Worm (Caenorhabditis elegans): ENCODE measurements around the gene set-5.

Gene set-5

DNA sequence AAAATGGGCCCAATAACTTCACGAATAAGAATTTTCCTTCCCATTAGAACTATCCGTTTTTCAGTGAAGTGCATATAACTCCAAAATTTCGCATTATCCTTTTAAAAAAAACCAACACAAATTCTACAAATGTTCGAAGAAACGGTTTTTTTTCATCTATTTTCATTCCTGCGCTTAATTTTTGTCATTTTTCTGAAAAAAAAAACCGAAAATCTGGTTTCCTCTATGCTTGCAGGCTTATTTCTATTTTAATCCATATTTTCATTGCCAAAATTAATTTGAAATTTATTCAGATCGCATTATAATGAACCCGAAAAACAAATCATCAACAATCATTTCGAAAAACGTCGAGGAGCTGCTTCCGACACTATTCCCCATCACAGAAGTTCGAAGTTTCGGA lies at the start of gene set-5:
TSS of gene set-5 (plus strand) at position 301 of the 400 bp plus-strand sequence.
- TF ChIP-seq ceh-45 (GFP tag; IDR thresholded peaks at IDR 0.05) (no peak), T23F11.4 (GFP tag; optimal IDR thresholded peaks at IDR 0.05) (no peak), hlh-15 (tag; optimal IDR thresholded peaks at IDR 0.05) (no peak), ceh-18 (tag; optimal IDR thresholded peaks at IDR 0.05) (no peak), fkh-6 (tag; optimal IDR thresholded peaks at IDR 0.05) (no peak), madf-2 (tag; optimal IDR thresholded peaks at IDR 0.05) (no peak), rnt-1 (tag; optimal IDR thresholded peaks at IDR 0.05) (no peak), elt-4 (tag; optimal IDR thresholded peaks at IDR 0.05) (no peak)

DNA sequence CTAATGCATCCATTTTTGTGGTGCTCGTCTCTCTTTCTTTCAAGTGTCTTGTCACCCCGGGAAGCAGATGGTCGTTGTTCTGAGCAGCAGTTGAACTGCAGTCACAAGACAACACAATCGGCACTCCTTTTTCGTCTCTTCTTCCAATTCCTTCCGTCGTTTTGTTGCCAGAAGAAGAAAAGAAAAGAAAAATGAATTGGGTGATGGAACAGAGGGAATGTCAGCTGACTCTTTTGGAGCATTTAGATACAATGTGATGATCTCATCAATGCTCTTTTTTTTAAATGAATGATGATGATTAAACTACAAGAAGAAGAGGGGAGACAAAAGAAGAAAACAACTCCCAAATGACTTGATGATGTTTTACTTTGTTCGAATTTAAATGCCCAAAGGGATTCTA lies 48.8 kb upstream of the set-5 start:
- no peak for TF ChIP-seq hlh-15 (tag; optimal IDR thresholded peaks at IDR 0.05)
- no peak for TF ChIP-seq ahr-1 (tag; optimal IDR thresholded peaks at IDR 0.05)
- TF ChIP-seq unc-42 (tag; optimal IDR thresholded peaks at IDR 0.05): no peak
- no peak for TF ChIP-seq lim-6 (tag; optimal IDR thresholded peaks at IDR 0.05)
- peak; percentile 72 for TF ChIP-seq hlh-30 (tag; optimal IDR thresholded peaks at IDR 0.05; ENCODE audit: insufficient read depth)
- no peak for TF ChIP-seq K02D7.2 (tag; optimal IDR thresholded peaks at IDR 0.05)
- no peak for TF ChIP-seq lin-11 (tag; optimal IDR thresholded peaks at IDR 0.05)
- no peak for TF ChIP-seq unc-3 (GFP tag; conservative IDR thresholded peaks at IDR 0.05)
- no peak for TF ChIP-seq unc-3 (tag; optimal IDR thresholded peaks at IDR 0.05)

DNA sequence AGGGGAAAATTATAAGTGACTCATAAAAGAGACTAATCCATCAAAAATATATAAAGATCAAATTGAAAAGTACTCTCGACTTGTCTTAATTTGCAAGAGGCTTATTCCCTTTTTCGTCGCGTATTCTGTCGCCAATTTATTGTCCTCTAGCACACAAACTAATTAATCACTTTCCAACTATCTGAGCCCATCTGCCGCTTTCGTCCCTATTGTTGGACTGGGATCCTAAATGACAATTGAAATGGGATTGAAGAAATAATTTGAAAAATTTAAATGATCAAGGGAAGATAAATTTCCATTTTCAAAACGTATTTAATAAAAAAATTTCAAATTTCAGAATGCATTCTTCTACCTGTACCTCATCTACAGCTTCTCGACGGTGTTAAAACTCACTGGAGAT lies 48.1 kb upstream of the set-5 start:
- TF ChIP-seq unc-42 (tag; optimal IDR thresholded peaks at IDR 0.05) (peak; percentile 45), fkh-10 (GFP tag; optimal IDR thresholded peaks at IDR 0.05) (no peak)

- TF ChIP-seq sox-2 (GFP tag; IDR thresholded peaks at IDR 0.05) (no peak), tbx-2 (tag; optimal IDR thresholded peaks at IDR 0.05) (no peak), unc-55 (GFP tag; optimal IDR thresholded peaks at IDR 0.05) (no peak)
These were observed 43.1 kb upstream of the set-5 start for ce11 chrV:14655689-14656088.

DNA sequence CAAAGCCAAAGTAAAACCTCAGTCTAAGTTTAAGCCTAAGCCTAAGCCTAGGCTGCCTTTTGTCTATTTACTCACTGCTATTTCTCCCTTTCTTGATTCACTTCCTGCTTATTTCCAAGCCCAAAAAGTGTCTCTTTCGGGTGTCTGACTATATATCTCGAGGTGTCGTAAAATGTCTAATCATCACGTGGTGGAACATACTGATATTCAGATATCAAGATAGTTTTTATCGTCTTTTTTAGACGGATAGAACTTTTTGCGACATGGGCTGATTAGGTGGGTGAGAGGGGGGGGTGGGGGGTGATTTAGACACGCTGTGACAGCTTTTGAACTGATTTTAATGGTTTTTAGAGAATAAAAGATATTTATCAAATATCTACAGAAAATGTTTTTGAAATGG lies 41.8 kb upstream of the set-5 start:
- TF ChIP-seq T23F11.4 (GFP tag; optimal IDR thresholded peaks at IDR 0.05) (no peak), ttx-3 (tag; optimal IDR thresholded peaks at IDR 0.05) (no peak), fkh-10 (GFP tag; optimal IDR thresholded peaks at IDR 0.05) (no peak), ceh-14 (tag; optimal IDR thresholded peaks at IDR 0.05) (no peak), K02D7.2 (tag; optimal IDR thresholded peaks at IDR 0.05) (no peak)

ce11 chrV:14658131-14658530 lies 40.6 kb upstream of the set-5 start, which contains the start of gene slc-25A29:
Gene slc-25A29 (minus strand): TSS chrV:14658175.
- no peak for TF ChIP-seq fkh-10 (GFP tag; optimal IDR thresholded peaks at IDR 0.05)
- TF ChIP-seq ztf-16 (tag; optimal IDR thresholded peaks at IDR 0.05): no peak
- no peak for TF ChIP-seq lim-6 (tag; optimal IDR thresholded peaks at IDR 0.05)
- no peak for TF ChIP-seq syd-9 (tag; optimal IDR thresholded peaks at IDR 0.05)

ce11 chrV:14659595-14659994 lies 39.2 kb upstream of the set-5 start:
- no peak for TF ChIP-seq che-1 (tag; optimal IDR thresholded peaks at IDR 0.05)
- TF ChIP-seq unc-55 (GFP tag; optimal IDR thresholded peaks at IDR 0.05): no peak
- TF ChIP-seq pag-3 (tag; optimal IDR thresholded peaks at IDR 0.05; ENCODE audit: borderline replicate concordance): no peak
- no peak for TF ChIP-seq ceh-18 (tag; optimal IDR thresholded peaks at IDR 0.05)
- TF ChIP-seq hlh-30 (tag; optimal IDR thresholded peaks at IDR 0.05; ENCODE audit: insufficient read depth): no peak

DNA sequence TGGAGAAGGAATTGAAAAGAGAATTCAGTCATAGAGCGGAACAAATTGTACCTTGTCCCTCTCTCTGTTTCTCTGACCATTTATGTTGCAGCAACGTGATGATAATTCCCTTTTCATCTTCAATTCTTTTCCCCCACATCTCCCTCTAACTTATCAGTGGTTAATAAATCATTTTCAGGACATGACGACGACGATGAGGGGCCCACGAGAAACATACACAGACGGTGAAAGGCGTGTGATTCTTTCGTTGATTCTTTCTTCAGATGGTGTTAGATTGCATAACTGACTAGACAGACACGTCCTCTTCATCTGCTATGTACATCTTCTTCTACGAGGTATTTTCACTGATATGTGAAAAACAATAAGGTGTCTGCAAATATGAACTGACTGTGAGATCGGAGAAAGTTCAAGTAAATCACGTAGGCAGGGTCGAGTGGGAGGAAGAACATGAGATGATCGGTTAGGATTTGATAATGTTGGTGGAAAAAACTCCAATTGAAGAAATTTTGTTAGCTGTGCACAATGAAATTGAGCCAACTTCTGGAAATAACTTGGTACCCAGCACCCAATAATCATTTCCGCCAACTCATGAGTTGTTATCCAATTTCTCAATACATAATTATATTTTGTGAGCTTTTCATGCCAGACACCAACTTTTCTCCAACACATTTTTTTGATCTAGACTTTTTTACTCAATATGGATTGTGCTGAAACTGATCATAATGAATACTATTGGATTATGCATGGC lies 38.0 kb upstream of the set-5 start, which contains the start of gene srh-17:
TSS of gene srh-17 (plus strand) at position 698 of the 748 bp plus-strand sequence.
- no peak for TF ChIP-seq elt-2 (tag; optimal IDR thresholded peaks at IDR 0.05)
- no peak for TF ChIP-seq T23F11.4 (GFP tag; optimal IDR thresholded peaks at IDR 0.05)
- TF ChIP-seq F13H6.1 (tag; optimal IDR thresholded peaks at IDR 0.05): no peak
- TF ChIP-seq unc-55 (GFP tag; optimal IDR thresholded peaks at IDR 0.05): no peak
- TF ChIP-seq ceh-19 (GFP tag; optimal IDR thresholded peaks at IDR 0.05): no peak
- no peak for TF ChIP-seq pat-9 (tag; optimal IDR thresholded peaks at IDR 0.05)
- TF ChIP-seq unc-86 (tag; optimal IDR thresholded peaks at IDR 0.05): no peak
- no peak for TF ChIP-seq ceh-18 (tag; optimal IDR thresholded peaks at IDR 0.05)
- no peak for TF ChIP-seq ceh-9 (tag; optimal IDR thresholded peaks at IDR 0.05)
- TF ChIP-seq pqm-1 (tag; optimal IDR thresholded peaks at IDR 0.05): no peak
- TF ChIP-seq ceh-45 (GFP tag; IDR thresholded peaks at IDR 0.05): no peak
- TF ChIP-seq lin-11 (tag; optimal IDR thresholded peaks at IDR 0.05): no peak
- TF ChIP-seq ceh-34 (tag; optimal IDR thresholded peaks at IDR 0.05): no peak
- TF ChIP-seq C38D4.7 (GFP tag; optimal IDR thresholded peaks at IDR 0.05): no peak
- TF ChIP-seq ceh-48 (tag; optimal IDR thresholded peaks at IDR 0.05): no peak
- no peak for TF ChIP-seq fkh-6 (tag; optimal IDR thresholded peaks at IDR 0.05)
